Worm (Caenorhabditis elegans) whole organism, L1 larva: ENCODE results near the gene ivd-1.

Source experiments
- C16A3.4 ChIP-seq: fragments of 150-350 bp; optimal IDR thresholded peaks from 2 replicates; lab custom pipeline; 2014; ENCODE audit warnings: missing biosample characterization, missing genetic modification characterization
- C34B4.2 ChIP-seq: sonication (generic microtip); optimal IDR thresholded peaks from 2 replicates; lab custom pipeline; 2017; ENCODE audit warnings: mild to moderate bottlenecking, missing genetic modification characterization, missing compliant biosample characterization
- F16B12.6 ChIP-seq: fragments of 150-350 bp; optimal IDR thresholded peaks from 2 replicates; lab custom pipeline; 2014; ENCODE audit warnings: missing biosample characterization, missing genetic modification characterization
- aha-1 ChIP-seq: fragments of 150-350 bp; optimal IDR thresholded peaks from 2 replicates; lab custom pipeline; 2014; ENCODE audit warnings: missing biosample characterization, missing genetic modification characterization
- alr-1 ChIP-seq: fragments of 200-800 bp; sonication (Bioruptor generic); optimal IDR thresholded peaks from 2 replicates; lab custom pipeline; 2018; ENCODE audit warnings: borderline replicate concordance, mild to moderate bottlenecking, missing genetic modification characterization, missing compliant biosample characterization
- aly-2 ChIP-seq: fragments of 150-350 bp; optimal IDR thresholded peaks from 2 replicates; lab custom pipeline; 2014; ENCODE audit warnings: missing biosample characterization, missing genetic modification characterization
- ceh-63 ChIP-seq: fragments of 200-800 bp; sonication (Bioruptor generic); optimal IDR thresholded peaks from 2 replicates; lab custom pipeline; 2018; ENCODE audit warnings: mild to moderate bottlenecking, missing genetic modification characterization, missing compliant biosample characterization
- ceh-8 ChIP-seq: fragments of 200-800 bp; sonication (Bioruptor generic); optimal IDR thresholded peaks from 2 replicates; lab custom pipeline; 2018; ENCODE audit warnings: mild to moderate bottlenecking, missing genetic modification characterization, moderate library complexity, missing compliant biosample characterization
- ceh-88 ChIP-seq: fragments of 200-800 bp; sonication (Bioruptor generic); IDR thresholded peaks from 2 replicates; pipeline ENCODE4 v1.3.6; 2022; ENCODE audit warnings: missing genetic modification characterization, missing compliant biosample characterization
- dsc-1 ChIP-seq: sonication (generic microtip); optimal IDR thresholded peaks from 2 replicates; lab custom pipeline; 2016; ENCODE audit warnings: mild to moderate bottlenecking, missing genetic modification characterization, missing compliant biosample characterization
- efl-1 ChIP-seq, 4 experiments: fragments of 150-350 bp; optimal IDR thresholded peaks in 3 of 4; peaks in 1 of 4; 1 replicate in 1 of 4; 2 replicates in 3 of 4; lab custom pipeline; 2014; ENCODE audit warnings: missing biosample characterization in 2 of 4, missing genetic modification characterization in 2 of 4, missing genetic modification reagents in 2 of 4
- efl-3 ChIP-seq: fragments of 200-800 bp; sonication (Bioruptor generic); optimal IDR thresholded peaks from 2 replicates; lab custom pipeline; 2018; ENCODE audit warnings: mild to moderate bottlenecking, missing genetic modification characterization, missing compliant biosample characterization
- egl-13 ChIP-seq: sonication (generic microtip); optimal IDR thresholded peaks from 2 replicates; lab custom pipeline; 2016; ENCODE audit warnings: missing genotype, missing genetic modification reagents, missing genetic modification characterization, missing compliant biosample characterization
- egl-27 ChIP-seq, 2 experiments: fragments of 150-350 bp in 1 of 2; sonication (generic microtip); optimal IDR thresholded peaks; 3 replicates each; lab custom pipeline; 2017 to 2018; ENCODE audit warnings: missing biosample characterization in 2 of 2, missing genetic modification characterization in 2 of 2, missing genetic modification reagents in 2 of 2
- elt-2 ChIP-seq: sonication (generic microtip); optimal IDR thresholded peaks from 2 replicates; lab custom pipeline; 2016; ENCODE audit warnings: missing genetic modification characterization, mild to moderate bottlenecking, inconsistent platforms, missing compliant biosample characterization, missing genetic modification reagents
- elt-3 ChIP-seq, 6 experiments: fragments of 150-350 bp in 1 of 6; sonication (generic microtip); optimal IDR thresholded peaks; 2 replicates each; lab custom pipeline; 2017 to 2018; ENCODE audit warnings: missing biosample characterization in 6 of 6, missing genetic modification characterization in 6 of 6, inconsistent platforms in 1 of 6
- fkh-10 ChIP-seq: sonication (generic microtip); optimal IDR thresholded peaks from 2 replicates; lab custom pipeline; 2017; ENCODE audit warnings: missing biosample characterization, missing genetic modification reagents, missing genetic modification characterization
- fos-1 ChIP-seq: fragments of 150-350 bp; optimal IDR thresholded peaks from 2 replicates; lab custom pipeline; 2014; ENCODE audit warnings: missing biosample characterization, missing genetic modification characterization
- grh-1 ChIP-seq: fragments of 200-800 bp; sonication (Bioruptor generic); IDR thresholded peaks from 2 replicates; pipeline ENCODE4 v1.3.6; 2022; ENCODE audit warnings: missing genetic modification reagents, missing genetic modification characterization, missing compliant biosample characterization
- hlh-4 ChIP-seq: sonication (generic microtip); optimal IDR thresholded peaks from 2 replicates; lab custom pipeline; 2016; ENCODE audit warnings: mild to moderate bottlenecking, missing genetic modification characterization, missing compliant biosample characterization
- hpl-2 ChIP-seq: fragments of 150-350 bp; optimal IDR thresholded peaks from 2 replicates; lab custom pipeline; 2014; ENCODE audit warnings: missing biosample characterization, missing genetic modification reagents, missing genetic modification characterization
- jun-1 ChIP-seq: fragments of 150-350 bp; optimal IDR thresholded peaks from 2 replicates; lab custom pipeline; 2014; ENCODE audit warnings: missing biosample characterization, missing genetic modification reagents, missing genetic modification characterization
- lin-13 ChIP-seq: fragments of 150-350 bp; optimal IDR thresholded peaks from 2 replicates; lab custom pipeline; 2014; ENCODE audit warnings: missing biosample characterization, missing genetic modification reagents, missing genetic modification characterization
- lin-14 ChIP-seq: fragments of 200-800 bp; sonication (Bioruptor generic); optimal IDR thresholded peaks from 2 replicates; lab custom pipeline; 2018; ENCODE audit warnings: mild to moderate bottlenecking, missing genetic modification characterization, moderate library complexity, missing compliant biosample characterization
- lin-15B ChIP-seq: fragments of 150-350 bp; sonication (generic microtip); optimal IDR thresholded peaks from 3 replicates; lab custom pipeline; 2014; ENCODE audit warnings: missing biosample characterization, missing genetic modification characterization
- lin-35 ChIP-seq, 2 experiments: fragments of 150-350 bp; optimal IDR thresholded peaks; 2 replicates each; lab custom pipeline; 2014; ENCODE audit warnings: missing biosample characterization in 2 of 2, missing genetic modification characterization in 2 of 2, missing genetic modification reagents in 2 of 2
- lsy-2 ChIP-seq, 2 experiments: fragments of 150-350 bp; optimal IDR thresholded peaks; 2 replicates each; lab custom pipeline; 2014; ENCODE audit warnings: missing biosample characterization in 2 of 2, missing genetic modification characterization in 2 of 2
- mdl-1 ChIP-seq, 2 experiments: fragments of 150-350 bp; optimal IDR thresholded peaks; 2 replicates each; lab custom pipeline; 2014 to 2017; ENCODE audit warnings: missing biosample characterization in 2 of 2, missing genetic modification characterization in 2 of 2, inconsistent platforms in 1 of 2
- mef-2 ChIP-seq: fragments of 150-350 bp; optimal IDR thresholded peaks from 2 replicates; lab custom pipeline; 2014; ENCODE audit warnings: missing biosample characterization, missing genetic modification characterization
- mep-1 ChIP-seq: fragments of 150-350 bp; optimal IDR thresholded peaks from 2 replicates; lab custom pipeline; 2014; ENCODE audit warnings: missing biosample characterization, missing genetic modification characterization
- nhr-19 ChIP-seq: fragments of 200-800 bp; sonication (Bioruptor generic); conservative IDR thresholded peaks from 2 replicates; pipeline ENCODE4 v1.3.6; 2022; ENCODE audit warnings: missing genetic modification characterization, missing compliant biosample characterization
- nhr-84 ChIP-seq: sonication (generic microtip); optimal IDR thresholded peaks from 2 replicates; lab custom pipeline; 2017; ENCODE audit warnings: missing biosample characterization, missing genetic modification characterization
- nhr-85 ChIP-seq: sonication (generic microtip); peaks from one replicate; lab custom pipeline; 2016; ENCODE audit warnings: missing genetic modification characterization, inconsistent platforms, missing compliant biosample characterization
- nhr-90 ChIP-seq: sonication (generic microtip); optimal IDR thresholded peaks from 2 replicates; lab custom pipeline; 2016; ENCODE audit warnings: mild to moderate bottlenecking, missing genetic modification characterization, missing compliant biosample characterization; ENCODE audit not compliant: poor library complexity
- pax-3 ChIP-seq: fragments of 200-800 bp; sonication (Bioruptor generic); optimal IDR thresholded peaks from 2 replicates; lab custom pipeline; 2018; ENCODE audit warnings: mild to moderate bottlenecking, missing genetic modification characterization, moderate library complexity, missing compliant biosample characterization
- rnt-1 ChIP-seq: sonication (generic microtip); optimal IDR thresholded peaks from 2 replicates; lab custom pipeline; 2016; ENCODE audit warnings: mild to moderate bottlenecking, missing genetic modification characterization, moderate library complexity, missing compliant biosample characterization
- sox-4 ChIP-seq: sonication (generic microtip); optimal IDR thresholded peaks from 2 replicates; lab custom pipeline; 2016; ENCODE audit warnings: missing genetic modification characterization, missing compliant biosample characterization
- tbx-2 ChIP-seq: sonication (generic microtip); optimal IDR thresholded peaks from 2 replicates; lab custom pipeline; 2016; ENCODE audit warnings: missing genetic modification characterization, missing compliant biosample characterization
- tlp-1 ChIP-seq: fragments of 150-350 bp; optimal IDR thresholded peaks from 2 replicates; lab custom pipeline; 2014; ENCODE audit warnings: missing biosample characterization, missing genetic modification characterization
- unc-30 ChIP-seq: sonication (generic microtip); optimal IDR thresholded peaks from 2 replicates; lab custom pipeline; 2017; ENCODE audit warnings: missing biosample characterization, missing genetic modification characterization
- unc-62 ChIP-seq: fragments of 150-350 bp; optimal IDR thresholded peaks from 2 replicates; lab custom pipeline; 2014; ENCODE audit warnings: missing biosample characterization, missing genetic modification reagents, missing genetic modification characterization
- unc-86 ChIP-seq: sonication (generic microtip); optimal IDR thresholded peaks from 2 replicates; lab custom pipeline; 2016; ENCODE audit warnings: missing genetic modification characterization, missing compliant biosample characterization
- unc-98 ChIP-seq: fragments of 200-800 bp; sonication (Bioruptor generic); IDR thresholded peaks from 2 replicates; pipeline ENCODE4 v1.3.6; 2022; ENCODE audit warnings: missing genetic modification characterization, missing compliant biosample characterization
- vab-15 ChIP-seq: sonication (generic microtip); optimal IDR thresholded peaks from 2 replicates; lab custom pipeline; 2017; ENCODE audit warnings: missing genotype, mild to moderate bottlenecking, missing genetic modification characterization, missing compliant biosample characterization
- zag-1 ChIP-seq: fragments of 150-350 bp; optimal IDR thresholded peaks from 2 replicates; lab custom pipeline; 2014; ENCODE audit warnings: missing biosample characterization, missing genetic modification characterization
- zip-4 ChIP-seq: fragments of 200-800 bp; sonication (Bioruptor generic); optimal IDR thresholded peaks from 2 replicates; lab custom pipeline; 2018; ENCODE audit warnings: mild to moderate bottlenecking, missing genetic modification characterization, moderate library complexity, missing compliant biosample characterization

ivd-1 gene

ce11 chrIV:5110391-5110930, 21.8 kb upstream of the ivd-1 start:
- no peak for TF ChIP-seq rnt-1 (tag; lab: Kevin White, UChicago)
- peak; percentile 20 for TF ChIP-seq nhr-85 (tag; lab: Kevin White, UChicago)

- TF ChIP-seq efl-1 (optimal IDR thresholded peaks at IDR 0.05; lab: Kevin White, UChicago) (no peak), efl-1 (GFP tag; optimal IDR thresholded peaks at IDR 0.05 in 1 of 2; lab: Kevin White, UChicago) (peak in 1 of 2 experiments; percentile 55), tbx-2 (tag; lab: Kevin White, UChicago) (no peak)
Observed at ce11 chrIV:5109943-5110342, 21.3 kb upstream of the ivd-1 start.

ce11 chrIV:5108971-5109370, 20.3 kb upstream of the ivd-1 start:
- TF ChIP-seq lin-35 (GFP tag; optimal IDR thresholded peaks at IDR 0.05; lab: Kevin White, UChicago): no peak
- no peak for TF ChIP-seq ceh-88 (GFP tag; lab: Robert Waterston, UW)
- no peak for TF ChIP-seq sox-4 (tag; lab: Kevin White, UChicago)
- TF ChIP-seq unc-86 (tag; lab: Kevin White, UChicago): no peak
- TF ChIP-seq hlh-4 (tag; lab: Kevin White, UChicago): no peak
- TF ChIP-seq mep-1 (tag; lab: Kevin White, UChicago): no peak
- TF ChIP-seq nhr-19 (GFP tag; lab: Robert Waterston, UW): no peak
- no peak for TF ChIP-seq nhr-90
- TF ChIP-seq lsy-2 (tag; optimal IDR thresholded peaks at IDR 0.05; lab: Kevin White, UChicago): no peak
- no peak for TF ChIP-seq mdl-1 (tag; optimal IDR thresholded peaks at IDR 0.05; lab: Kevin White, UChicago)
- no peak for TF ChIP-seq unc-62 (GFP tag; lab: Kevin White, UChicago)
- no peak for TF ChIP-seq fkh-10 (GFP tag; lab: Kevin White, UChicago)
- no peak for TF ChIP-seq tlp-1
- no peak for TF ChIP-seq ceh-8 (GFP tag; lab: Kevin White, UChicago)
- no peak for TF ChIP-seq lin-15B (tag; lab: Kevin White, UChicago)
- TF ChIP-seq F16B12.6 (tag; lab: Kevin White, UChicago): no peak
- TF ChIP-seq nhr-84 (tag; lab: Kevin White, UChicago): no peak
- no peak for TF ChIP-seq dsc-1
- TF ChIP-seq pax-3 (tag; lab: Kevin White, UChicago): no peak
- no peak for TF ChIP-seq zip-4

- TF ChIP-seq efl-3 (GFP tag; lab: Kevin White, UChicago): no peak
- TF ChIP-seq pax-3 (tag; lab: Kevin White, UChicago): no peak
- TF ChIP-seq dsc-1: no peak
- TF ChIP-seq elt-2 (tag; lab: Kevin White, UChicago): no peak
- TF ChIP-seq mef-2 (tag; lab: Kevin White, UChicago): no peak
- no peak for TF ChIP-seq unc-30
- no peak for TF ChIP-seq alr-1 (tag; lab: Kevin White, UChicago)
- no peak for TF ChIP-seq jun-1 (tag; lab: Kevin White, UChicago)
- TF ChIP-seq aly-2 (tag; lab: Kevin White, UChicago): no peak
- TF ChIP-seq ceh-63 (GFP tag; lab: Kevin White, UChicago): no peak
- no peak for TF ChIP-seq fos-1 (tag; lab: Kevin White, UChicago)
- TF ChIP-seq elt-3 (tag; optimal IDR thresholded peaks at IDR 0.05; lab: Kevin White, UChicago): no peak
- no peak for TF ChIP-seq unc-98 (GFP tag; lab: Robert Waterston, UW)
- TF ChIP-seq zag-1 (tag; lab: Kevin White, UChicago): peak; percentile 24
- no peak for TF ChIP-seq C16A3.4 (tag; lab: Kevin White, UChicago)
- no peak for TF ChIP-seq aha-1 (tag; lab: Kevin White, UChicago)
- no peak for TF ChIP-seq mep-1 (tag; lab: Kevin White, UChicago)
- TF ChIP-seq vab-15 (tag; lab: Kevin White, UChicago): no peak
- TF ChIP-seq egl-27 (tag; optimal IDR thresholded peaks at IDR 0.05; lab: Kevin White, UChicago): no peak
- TF ChIP-seq hpl-2 (GFP tag; lab: Kevin White, UChicago): no peak
- TF ChIP-seq lin-14 (GFP tag; lab: Kevin White, UChicago): peak; percentile 81
- TF ChIP-seq lin-13 (GFP tag; lab: Kevin White, UChicago): no peak
- TF ChIP-seq unc-62 (GFP tag; lab: Kevin White, UChicago): no peak
- peak; percentile 40 for TF ChIP-seq fkh-10 (GFP tag; lab: Kevin White, UChicago)
- TF ChIP-seq C34B4.2 (tag; lab: Kevin White, UChicago): no peak
- TF ChIP-seq egl-13 (tag; lab: Kevin White, UChicago): no peak
- TF ChIP-seq grh-1 (GFP tag; lab: Robert Waterston, UW): no peak
- TF ChIP-seq tlp-1: no peak
Observed at ce11 chrIV:5103229-5103894, 14.7 kb upstream of the ivd-1 start, which contains the start of gene C02B10.3. C02B10.3 (minus strand) TSS chrIV:5103279.
